In the genomic region with DNA sequence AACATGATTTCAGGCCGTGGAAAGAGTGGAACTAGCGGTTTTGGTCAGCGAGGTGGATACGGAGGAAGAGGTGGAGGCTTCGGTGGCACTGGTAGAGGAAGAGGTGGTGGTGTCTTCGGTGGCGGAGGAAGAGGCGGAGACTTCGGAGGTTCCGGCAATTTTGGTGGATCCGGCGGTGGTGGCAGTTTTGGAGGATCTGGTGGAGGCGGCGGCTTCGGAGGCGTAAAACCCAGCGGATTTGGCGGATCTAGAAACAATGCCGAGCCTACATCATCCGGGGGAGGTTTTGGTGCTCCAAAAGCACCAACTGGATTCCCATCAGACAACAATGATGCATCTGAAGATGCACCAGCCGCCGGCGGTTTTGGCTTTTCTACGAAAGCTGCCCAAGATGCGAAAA, we compare ENCODE assay signal across 5 worm cellular contexts.
A peak's percentile ranks its signal among the peaks of the same experiment; 100 is the strongest.
TF ChIP-seq lines count a peak whose summit lies in the region.

No protein-coding gene starts in this region.

TF ChIP-seq in whole organism, L4 larva, 104 proteins besides CTCF, POLR2A, EP300 and RAD21:
- TF ChIP-seq Y5F2A.4 (GFP tag; optimal IDR thresholded peaks at IDR 0.05; lab: Kevin White, UChicago) (no peak), ceh-20 (GFP tag; IDR thresholded peaks at IDR 0.05; lab: Robert Waterston, UW) (no peak), mxl-3 (GFP tag; optimal IDR thresholded peaks at IDR 0.05; lab: Kevin White, UChicago) (no peak), nhr-25 (tag; optimal IDR thresholded peaks at IDR 0.05; lab: Kevin White, UChicago; ENCODE audit: borderline replicate concordance, insufficient read depth) (no peak), set-16 (GFP tag; IDR thresholded peaks at IDR 0.05; lab: Robert Waterston, UW) (peak; percentile 93), F44E2.7 (GFP tag; IDR thresholded peaks at IDR 0.05; lab: Robert Waterston, UW) (0 out of 2 replicates have a peak, but pooled peaks have one; percentile 36), nhr-11 (tag; optimal IDR thresholded peaks at IDR 0.05; lab: Kevin White, UChicago) (no peak), D1046.2 (GFP tag; IDR thresholded peaks at IDR 0.05; lab: Robert Waterston, UW) (peak; percentile 33; the same call in 1 of the 2 replicates), lin-15B (tag; optimal IDR thresholded peaks at IDR 0.05; lab: Kevin White, UChicago) (no peak), mes-2 (tag; optimal IDR thresholded peaks at IDR 0.05; lab: Kevin White, UChicago; ENCODE audit: poor library complexity, severe bottlenecking) (no peak)

TF ChIP-seq in whole organism, early embryonic, 17 proteins besides CTCF, POLR2A, EP300 and RAD21:
- TF ChIP-seq sea-1 (GFP tag; conservative IDR thresholded peaks at IDR 0.05; lab: Robert Waterston, UW): no peak
- TF ChIP-seq pes-1 (GFP tag; IDR thresholded peaks at IDR 0.05; lab: Robert Waterston, UW): 0 out of 2 replicates have a peak, but pooled peaks have one; percentile 18
- TF ChIP-seq hnd-1 (tag; optimal IDR thresholded peaks at IDR 0.05; lab: Kevin White, UChicago): no peak

TF ChIP-seq in whole organism, midembryonic, 9 proteins besides CTCF, POLR2A, EP300 and RAD21:
- TF ChIP-seq cog-1 (tag; optimal IDR thresholded peaks at IDR 0.05; lab: Kevin White, UChicago) (no peak), tab-1 (GFP tag; IDR thresholded peaks at IDR 0.05; lab: Robert Waterston, UW) (0 out of 2 replicates have a peak, but pooled peaks have one; percentile 23), ztf-23 (GFP tag; IDR thresholded peaks at IDR 0.05; lab: Robert Waterston, UW) (no peak), T22C8.4 (GFP tag; IDR thresholded peaks at IDR 0.05; lab: Robert Waterston, UW) (no peak), med-1 (GFP tag; optimal IDR thresholded peaks at IDR 0.05; lab: Kevin White, UChicago; ENCODE audit: insufficient read depth) (no peak), ztf-29 (GFP tag; IDR thresholded peaks at IDR 0.05; lab: Robert Waterston, UW) (no peak), klf-2 (GFP tag; conservative IDR thresholded peaks at IDR 0.05; lab: Robert Waterston, UW) (no peak), ref-1 (GFP tag; conservative IDR thresholded peaks at IDR 0.05; lab: Robert Waterston, UW) (no peak), flt-1 (GFP tag; IDR thresholded peaks at IDR 0.05; lab: Robert Waterston, UW) (peak; percentile 57; the same call in 1 of the 2 replicates)
TF ChIP-seq in whole organism, midembryonic: peak in this region for 2.

TF ChIP-seq in whole organism, mixed stage, embryonic, 35 proteins besides CTCF, POLR2A, EP300 and RAD21:
- TF ChIP-seq sptf-1 (tag; optimal IDR thresholded peaks at IDR 0.05; lab: Kevin White, UChicago): peak; percentile 13
- no peak for TF ChIP-seq flh-1 (GFP tag; optimal IDR thresholded peaks at IDR 0.05; lab: Kevin White, UChicago)

TF ChIP-seq in whole organism, young adult, 124 proteins besides CTCF, POLR2A, EP300 and RAD21:
- TF ChIP-seq nfyb-1 (GFP tag; IDR thresholded peaks at IDR 0.05; lab: Robert Waterston, UW): peak; percentile 12; the same call in 1 of the 2 replicates
- no peak for TF ChIP-seq hmg-1.2 (GFP tag; IDR thresholded peaks at IDR 0.05; lab: Robert Waterston, UW)
- no peak for TF ChIP-seq pha-4 (tag; optimal IDR thresholded peaks at IDR 0.05; lab: Kevin White, UChicago)
- 0 out of 2 replicates have a peak, but pooled peaks have one; percentile 50 for TF ChIP-seq madf-3 (GFP tag; IDR thresholded peaks at IDR 0.05; lab: Robert Waterston, UW)
- TF ChIP-seq egrh-3 (GFP tag; IDR thresholded peaks at IDR 0.05; lab: Robert Waterston, UW): peak; percentile 82; the same call in 1 of the 2 replicates
- peak; percentile 90 for TF ChIP-seq zfh-2 (GFP tag; conservative IDR thresholded peaks at IDR 0.05; lab: Robert Waterston, UW)
